Fruit fly (Drosophila melanogaster): Measurements from ENCODE around the gene CG15387.

CG15387 gene

DNA sequence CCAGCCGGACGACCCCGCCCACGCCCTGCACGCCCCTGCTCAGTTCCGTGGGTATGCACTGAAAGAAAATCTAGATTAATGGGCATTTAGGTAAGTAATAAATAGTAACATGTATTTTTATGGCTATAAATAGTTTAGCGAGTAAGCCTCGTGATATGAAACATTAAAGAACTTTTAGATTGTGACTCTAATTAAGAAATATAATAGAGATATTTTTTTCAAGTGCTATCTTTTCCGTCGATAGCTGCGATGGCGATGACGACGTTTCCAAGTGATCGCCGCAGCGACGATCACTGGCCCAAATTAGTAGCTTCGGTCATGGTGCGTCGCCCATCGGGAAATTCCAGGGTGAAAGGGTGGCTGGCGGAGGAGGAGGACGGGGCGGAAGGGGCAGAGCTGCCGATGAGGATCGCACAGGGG lies 46.0 kb downstream of the CG15387 start (continued):
- peak; percentile 80 for TF ChIP-seq jigr1 (GFP tag; IDR thresholded peaks at IDR 0.05)
- peak; percentile 73 for TF ChIP-seq CG3838 (GFP tag; optimal IDR thresholded peaks at IDR 0.05)
- TF ChIP-seq fd102C (GFP tag; optimal IDR thresholded peaks at IDR 0.05), result peak; percentile 80
- TF ChIP-seq CG12769 (tag; optimal IDR thresholded peaks at IDR 0.05), result peak; percentile 89
- TF ChIP-seq stwl (tag; optimal IDR thresholded peaks at IDR 0.05), result no peak
- TF ChIP-seq gsb-n (tag; optimal IDR thresholded peaks at IDR 0.05), result peak; percentile 93
- TF ChIP-seq CG6854 (GFP tag; optimal IDR thresholded peaks at IDR 0.05), result peak; percentile 79
- peak; percentile 15 for TF ChIP-seq Myb (GFP tag; optimal IDR thresholded peaks at IDR 0.05)
- peak; percentile 80 for TF ChIP-seq CG14050 (GFP tag; IDR thresholded peaks at IDR 0.05)
- peak; percentile 82 for TF ChIP-seq CG6654 (GFP tag; optimal IDR thresholded peaks at IDR 0.05)
- TF ChIP-seq wek (GFP tag; optimal IDR thresholded peaks at IDR 0.05), result peak; percentile 66
- TF ChIP-seq CG2202 (tag; optimal IDR thresholded peaks at IDR 0.05), result peak; percentile 82
- TF ChIP-seq CG30020 (tag; optimal IDR thresholded peaks at IDR 0.05), result peak; percentile 47
- TF ChIP-seq CG7271 (tag; optimal IDR thresholded peaks at IDR 0.05), result peak; percentile 71
- peak; percentile 54 for TF ChIP-seq CG1792 (GFP tag; optimal IDR thresholded peaks at IDR 0.05)
- TF ChIP-seq CG4820 (GFP tag; optimal IDR thresholded peaks at IDR 0.05), result peak; percentile 89
- TF ChIP-seq vnd (GFP tag; IDR thresholded peaks at IDR 0.05; ENCODE audit: partially characterized antibody), result no peak
- peak; percentile 71 for TF ChIP-seq slp2 (GFP tag; optimal IDR thresholded peaks at IDR 0.05)
- peak; percentile 74 for TF ChIP-seq CG12104 (GFP tag; optimal IDR thresholded peaks at IDR 0.05)
- TF ChIP-seq Ets97D (GFP tag; optimal IDR thresholded peaks at IDR 0.05), result peak; percentile 62
- TF ChIP-seq CG33557 (GFP tag; optimal IDR thresholded peaks at IDR 0.05), result peak; percentile 76
- TF ChIP-seq Awh (GFP tag; IDR thresholded peaks at IDR 0.05), result peak; percentile 88
- peak; percentile 90 for TF ChIP-seq grau (tag; optimal IDR thresholded peaks at IDR 0.05)
- peak; percentile 83 for TF ChIP-seq Lhr (GFP tag; optimal IDR thresholded peaks at IDR 0.05)
- TF ChIP-seq CG7556 (GFP tag; optimal IDR thresholded peaks at IDR 0.05), result peak; percentile 85
- TF ChIP-seq gsb (GFP tag; IDR thresholded peaks at IDR 0.05), result peak; percentile 75
- TF ChIP-seq mirr (GFP tag; optimal IDR thresholded peaks at IDR 0.05), result no peak
- TF ChIP-seq sr (GFP tag; IDR thresholded peaks at IDR 0.05), result peak; percentile 87
- TF ChIP-seq Xbp1 (GFP tag; optimal IDR thresholded peaks at IDR 0.05), result peak; percentile 90
- TF ChIP-seq CG8359 (GFP tag; optimal IDR thresholded peaks at IDR 0.05; ENCODE audit: borderline replicate concordance), result peak; percentile 76
- peak; percentile 72 for TF ChIP-seq CG10147 (GFP tag; optimal IDR thresholded peaks at IDR 0.05)
- no peak for TF ChIP-seq abd-A (tag; optimal IDR thresholded peaks at IDR 0.05)
- TF ChIP-seq CG6791 (GFP tag; IDR thresholded peaks at IDR 0.05; ENCODE audit: partially characterized antibody), result no peak
- TF ChIP-seq hb (GFP tag; IDR thresholded peaks at IDR 0.05; ENCODE audit: partially characterized antibody), result no peak
- TF ChIP-seq seq (GFP tag; IDR thresholded peaks at IDR 0.05), result peak; percentile 80
- peak; percentile 92 for TF ChIP-seq chm (GFP tag; IDR thresholded peaks at IDR 0.05)
- TF ChIP-seq gt (GFP tag; IDR thresholded peaks at IDR 0.05), result peak; percentile 67
- no peak for TF ChIP-seq Dp (GFP tag; optimal IDR thresholded peaks at IDR 0.05)
- TF ChIP-seq CG11560 (tag; IDR thresholded peaks at IDR 0.05), result peak; percentile 59; the same call in 2 of the 3 replicates
- TF ChIP-seq Fer2 (tag; optimal IDR thresholded peaks at IDR 0.05), result peak; percentile 57
- TF ChIP-seq Lim3 (GFP tag; IDR thresholded peaks at IDR 0.05), result peak; percentile 76
- TF ChIP-seq CG6272 (GFP tag; IDR thresholded peaks at IDR 0.05), result peak; percentile 80
- no peak for TF ChIP-seq HLHmδ (GFP tag; optimal IDR thresholded peaks at IDR 0.05)
- TF ChIP-seq Abd-B (GFP tag; optimal IDR thresholded peaks at IDR 0.05), result peak; percentile 85
- TF ChIP-seq CG3281 (GFP tag; optimal IDR thresholded peaks at IDR 0.05), result peak; percentile 81
- TF ChIP-seq D (optimal IDR thresholded peaks at IDR 0.05), result no peak
- peak; percentile 92 for TF ChIP-seq D (GFP tag; optimal IDR thresholded peaks at IDR 0.05)
- peak; percentile 94 for TF ChIP-seq CG8388 (GFP tag; optimal IDR thresholded peaks at IDR 0.05)
- TF ChIP-seq maf-S (GFP tag; optimal IDR thresholded peaks at IDR 0.05), result peak; percentile 38
- TF ChIP-seq sens-2 (GFP tag; IDR thresholded peaks at IDR 0.05), result peak; percentile 85; the same call in 1 of the 2 replicates

All from whole organism, embryonic.